Fruit fly (Drosophila melanogaster) whole organism, embryonic: ENCODE measurements around the gene Nmdar1.

Experiments used
- ATbp ChIP-seq: fragments of 200-800 bp; sonication (Bioruptor generic); optimal IDR thresholded peaks from 2 replicates; lab custom pipeline; 2017; ENCODE audit warnings: missing biosample characterization, mild to moderate bottlenecking, missing genetic modification characterization, missing genetic modification reagents
- Abd-B ChIP-seq: fragments of 200-800 bp; sonication (Bioruptor generic); optimal IDR thresholded peaks from 2 replicates; lab custom pipeline; 2018; ENCODE audit warnings: missing biosample characterization, mild to moderate bottlenecking, missing genetic modification characterization, moderate library complexity
- Aef1 ChIP-seq: fragments of 200-800 bp; sonication (Bioruptor generic); IDR thresholded peaks from 3 replicates; pipeline ENCODE4 v1.3.6; 2022; ENCODE audit warnings: missing biosample characterization, missing genetic modification characterization
- Asciz ChIP-seq: fragments of 200-800 bp; sonication (Bioruptor generic); optimal IDR thresholded peaks from 2 replicates; lab custom pipeline; 2017; ENCODE audit warnings: missing biosample characterization, mild to moderate bottlenecking, missing genetic modification characterization, missing genetic modification reagents
- BEAF-32 ChIP-seq: fragments of 200-800 bp; sonication (Bioruptor generic); optimal IDR thresholded peaks from 3 replicates; lab custom pipeline; 2017; ENCODE audit warnings: missing biosample characterization, missing genetic modification characterization, mild to moderate bottlenecking, moderate library complexity, missing genetic modification reagents
- Bgb ChIP-seq: fragments of 200-800 bp; sonication (Bioruptor generic); IDR thresholded peaks from 2 replicates; pipeline ENCODE4 v1.3.6; 2022; ENCODE audit warnings: missing biosample characterization, missing genetic modification characterization; ENCODE audit not compliant: partially characterized antibody
- CG11695 ChIP-seq: fragments of 200-800 bp; sonication (Bioruptor generic); IDR thresholded peaks from 3 replicates; pipeline ENCODE4 v1.3.6; 2022; ENCODE audit warnings: missing biosample characterization, missing genetic modification characterization
- CG1233 ChIP-seq: fragments of 200-800 bp; sonication (Bioruptor generic); optimal IDR thresholded peaks from 4 replicates; lab custom pipeline; 2018; ENCODE audit warnings: missing biosample characterization, mild to moderate bottlenecking, missing genetic modification characterization
- CG12744 ChIP-seq: fragments of 200-800 bp; sonication (Bioruptor generic); optimal IDR thresholded peaks from 2 replicates; lab custom pipeline; 2016; ENCODE audit warnings: missing biosample characterization, missing genetic modification characterization
- CG13624 ChIP-seq: fragments of 200-800 bp; sonication (Bioruptor generic); optimal IDR thresholded peaks from 2 replicates; lab custom pipeline; 2016; ENCODE audit warnings: missing biosample characterization, missing genetic modification characterization
- CG15696 ChIP-seq: fragments of 200-800 bp; sonication (Bioruptor generic); optimal IDR thresholded peaks from 2 replicates; lab custom pipeline; 2019; ENCODE audit warnings: missing biosample characterization, mild to moderate bottlenecking, missing genetic modification characterization, moderate library complexity
- CG1602 ChIP-seq: fragments of 200-800 bp; sonication (Bioruptor generic); optimal IDR thresholded peaks from 3 replicates; lab custom pipeline; 2016; ENCODE audit warnings: missing biosample characterization, missing genetic modification characterization
- CG18011 ChIP-seq: fragments of 200-800 bp; sonication (Bioruptor generic); optimal IDR thresholded peaks from 2 replicates; lab custom pipeline; 2017; ENCODE audit warnings: missing biosample characterization, missing genetic modification characterization, mild to moderate bottlenecking, moderate library complexity, missing genotype
- CG18764 ChIP-seq: fragments of 200-800 bp; sonication (Bioruptor generic); optimal IDR thresholded peaks from 3 replicates; lab custom pipeline; 2016; ENCODE audit warnings: missing biosample characterization, missing genetic modification characterization
- CG2129 ChIP-seq: fragments of 200-800 bp; sonication (Bioruptor generic); IDR thresholded peaks from 2 replicates; pipeline ENCODE4 v1.3.6; 2022; ENCODE audit warnings: missing biosample characterization, missing genetic modification characterization; ENCODE audit not compliant: partially characterized antibody
- CG2712 ChIP-seq: fragments of 200-800 bp; optimal IDR thresholded peaks from 3 replicates; lab custom pipeline; 2019; ENCODE audit warnings: missing biosample characterization, mild to moderate bottlenecking, missing genetic modification characterization, moderate library complexity
- CG33213 ChIP-seq: fragments of 200-800 bp; sonication (Bioruptor generic); optimal IDR thresholded peaks from 3 replicates; lab custom pipeline; 2016; ENCODE audit warnings: missing biosample characterization, missing genetic modification characterization
- CG4730 ChIP-seq: fragments of 200-800 bp; sonication (Bioruptor generic); IDR thresholded peaks from 2 replicates; pipeline ENCODE4 v1.3.6; 2022; ENCODE audit warnings: missing biosample characterization, missing genetic modification characterization
- CG5245 ChIP-seq: fragments of 200-800 bp; sonication (Bioruptor generic); optimal IDR thresholded peaks from 3 replicates; lab custom pipeline; 2016; ENCODE audit warnings: missing biosample characterization, missing genetic modification characterization
- CG8290 ChIP-seq, 3 experiments: fragments of 200-800 bp; sonication (Bioruptor generic); optimal IDR thresholded peaks; 2 replicates each; lab custom pipeline; 2016 to 2019; ENCODE audit warnings: missing biosample characterization in 3 of 3, missing genetic modification characterization in 3 of 3, mild to moderate bottlenecking in 2 of 3, moderate library complexity in 1 of 3
- CG8924 ChIP-seq: fragments of 200-800 bp; optimal IDR thresholded peaks from 3 replicates; lab custom pipeline; 2019; ENCODE audit warnings: missing biosample characterization, mild to moderate bottlenecking, missing genetic modification characterization, moderate library complexity
- CG9215 ChIP-seq: fragments of 200-800 bp; sonication (Bioruptor generic); IDR thresholded peaks from 2 replicates; pipeline ENCODE4 v1.3.6; 2022; ENCODE audit warnings: missing biosample characterization, missing genetic modification characterization
- CG9876 ChIP-seq: fragments of 200-800 bp; sonication (Bioruptor generic); optimal IDR thresholded peaks from 2 replicates; lab custom pipeline; 2016; ENCODE audit warnings: missing biosample characterization, missing genetic modification characterization
- CrebB ChIP-seq: fragments of 200-800 bp; sonication (Bioruptor generic); optimal IDR thresholded peaks from 3 replicates; lab custom pipeline; 2018; ENCODE audit warnings: missing biosample characterization, mild to moderate bottlenecking, missing genetic modification characterization
- Dad ChIP-seq: fragments of 200-800 bp; sonication (Bioruptor generic); optimal IDR thresholded peaks from 3 replicates; lab custom pipeline; 2016; ENCODE audit warnings: missing biosample characterization, missing genetic modification characterization
- Dek ChIP-seq: fragments of 200-800 bp; sonication (Bioruptor generic); optimal IDR thresholded peaks from 3 replicates; lab custom pipeline; 2019; ENCODE audit warnings: missing biosample characterization, mild to moderate bottlenecking, missing genetic modification characterization, moderate library complexity
- Dip3 ChIP-seq: fragments of 200-800 bp; sonication (Bioruptor generic); optimal IDR thresholded peaks from 3 replicates; lab custom pipeline; 2016; ENCODE audit warnings: missing biosample characterization, missing genetic modification characterization
- Doc3 ChIP-seq: fragments of 200-800 bp; sonication (Bioruptor generic); IDR thresholded peaks from 3 replicates; pipeline ENCODE4 v1.3.6; 2022; ENCODE audit warnings: missing biosample characterization, missing genetic modification characterization; ENCODE audit not compliant: partially characterized antibody
- H15 ChIP-seq: fragments of 200-800 bp; sonication (Bioruptor generic); IDR thresholded peaks from 3 replicates; pipeline ENCODE4 v1.3.6; 2022; ENCODE audit warnings: missing biosample characterization, missing genetic modification characterization
- Hmx ChIP-seq: fragments of 200-800 bp; sonication (Bioruptor generic); optimal IDR thresholded peaks from 2 replicates; lab custom pipeline; 2016; ENCODE audit warnings: missing biosample characterization, missing genetic modification characterization
- Lhr ChIP-seq: fragments of 200-800 bp; sonication (Bioruptor generic); optimal IDR thresholded peaks from 3 replicates; lab custom pipeline; 2017; ENCODE audit warnings: mild to moderate bottlenecking, missing biosample characterization, missing genetic modification reagents, missing genetic modification characterization
- Pdp1 ChIP-seq, 2 experiments: fragments of 200-800 bp; sonication (Bioruptor generic); optimal IDR thresholded peaks; 3 replicates each; lab custom pipeline; 2016; ENCODE audit warnings: missing biosample characterization in 2 of 2, missing genetic modification characterization in 2 of 2, mild to moderate bottlenecking in 1 of 2, moderate library complexity in 1 of 2
- Rx ChIP-seq: fragments of 200-800 bp; sonication (Bioruptor generic); IDR thresholded peaks from 2 replicates; pipeline ENCODE4 v1.3.6; 2022; ENCODE audit warnings: missing biosample characterization, missing genetic modification characterization
- abd-A ChIP-seq: fragments of 200-800 bp; sonication (Bioruptor generic); optimal IDR thresholded peaks from 3 replicates; lab custom pipeline; 2019; ENCODE audit warnings: missing biosample characterization, mild to moderate bottlenecking, missing genetic modification characterization, moderate library complexity
- ap ChIP-seq: fragments of 200-800 bp; sonication (Bioruptor generic); IDR thresholded peaks from 2 replicates; pipeline ENCODE4 v1.3.6; 2022; ENCODE audit warnings: missing biosample characterization, missing genetic modification characterization
- cas ChIP-seq: fragments of 200-800 bp; sonication (Bioruptor generic); IDR thresholded peaks from 2 replicates; pipeline ENCODE4 v1.3.6; 2022; ENCODE audit warnings: missing biosample characterization, missing genetic modification characterization
- caup ChIP-seq: fragments of 200-800 bp; sonication (Bioruptor generic); optimal IDR thresholded peaks from 3 replicates; lab custom pipeline; 2017; ENCODE audit warnings: missing biosample characterization, mild to moderate bottlenecking, missing genetic modification characterization, moderate library complexity; ENCODE audit not compliant: severe bottlenecking
- crp ChIP-seq, 2 experiments: fragments of 200-800 bp; sonication (Bioruptor generic); optimal IDR thresholded peaks; 2 replicates in 1 of 2; 3 replicates in 1 of 2; lab custom pipeline; 2017; ENCODE audit warnings: missing biosample characterization in 2 of 2, missing genetic modification characterization in 2 of 2, mild to moderate bottlenecking in 1 of 2, moderate library complexity in 1 of 2
- ems ChIP-seq: fragments of 200-800 bp; sonication (Bioruptor generic); optimal IDR thresholded peaks from 3 replicates; lab custom pipeline; 2016; ENCODE audit warnings: missing biosample characterization, missing genetic modification characterization
- esg ChIP-seq: fragments of 200-800 bp; sonication (Bioruptor generic); conservative IDR thresholded peaks from 2 replicates; pipeline ENCODE4 v1.3.6; 2022; ENCODE audit warnings: missing biosample characterization, missing genetic modification characterization
- gce ChIP-seq: fragments of 200-800 bp; sonication (Bioruptor generic); IDR thresholded peaks from 3 replicates; pipeline ENCODE4 v1.3.6; 2022; ENCODE audit warnings: missing biosample characterization, missing genetic modification characterization
- ind ChIP-seq: fragments of 200-800 bp; sonication (Bioruptor generic); optimal IDR thresholded peaks from 3 replicates; lab custom pipeline; 2016; ENCODE audit warnings: missing biosample characterization, missing genetic modification characterization
- insv ChIP-seq, 2 experiments: fragments of 200-800 bp; sonication (Bioruptor generic); optimal IDR thresholded peaks; 3 replicates each; lab custom pipeline; 2016 to 2018; ENCODE audit warnings: missing biosample characterization in 2 of 2, missing genetic modification characterization in 2 of 2
- lab ChIP-seq: fragments of 200-800 bp; sonication (Bioruptor generic); optimal IDR thresholded peaks from 3 replicates; lab custom pipeline; 2017; ENCODE audit warnings: missing biosample characterization, missing genetic modification characterization, mild to moderate bottlenecking, moderate library complexity, missing genetic modification reagents
- sens-2 ChIP-seq: fragments of 200-800 bp; sonication (Bioruptor generic); IDR thresholded peaks from 2 replicates; pipeline ENCODE4 v1.3.6; 2022; ENCODE audit warnings: missing biosample characterization, missing genetic modification characterization
- slp2 ChIP-seq: fragments of 200-800 bp; sonication (Bioruptor generic); optimal IDR thresholded peaks from 2 replicates; lab custom pipeline; 2016; ENCODE audit warnings: missing biosample characterization, missing genetic modification characterization
- sob ChIP-seq: fragments of 200-800 bp; sonication (Bioruptor generic); IDR thresholded peaks from 2 replicates; pipeline ENCODE4 v1.3.6; 2022; ENCODE audit warnings: missing biosample characterization, missing genetic modification characterization
- unc-4 ChIP-seq: fragments of 200-800 bp; sonication (Bioruptor generic); IDR thresholded peaks from 2 replicates; pipeline ENCODE4 v1.3.6; 2022; ENCODE audit warnings: missing biosample characterization, missing genetic modification characterization; ENCODE audit not compliant: partially characterized antibody
- vvl ChIP-seq: fragments of 200-800 bp; sonication (Bioruptor generic); IDR thresholded peaks from 2 replicates; pipeline ENCODE4 v1.3.6; 2022; ENCODE audit warnings: missing biosample characterization, missing genetic modification characterization

The Nmdar1 gene

dm6 chr3R:5568590-5568989 is 45.5 kb upstream of the Nmdar1 start, which contains the start of the genes CG2931 and Rheb (continued):
- TF ChIP-seq Bgb (GFP tag; lab: Robert Waterston, UW) (peak; percentile 74), CG33213 (GFP tag; lab: Kevin White, UChicago) (peak; percentile 60), gce (GFP tag; lab: Robert Waterston, UW) (no peak), CG11695 (GFP tag; lab: Robert Waterston, UW) (0 out of 3 replicates have a peak, but pooled peaks have one; percentile 21), CG12744 (GFP tag; lab: Kevin White, UChicago) (peak; percentile 42), CG18011 (GFP tag; lab: Kevin White, UChicago) (peak; percentile 50), CG9876 (GFP tag; lab: Kevin White, UChicago) (no peak), CG1602 (GFP tag; lab: Kevin White, UChicago) (peak; percentile 68), caup (no peak), insv (GFP tag; optimal IDR thresholded peaks at IDR 0.05; lab: Kevin White, UChicago) (peak in 1 of 2 experiments; percentile 59), CG4730 (GFP tag; lab: Robert Waterston, UW) (peak; percentile 31; the same call in 1 of the 2 replicates), BEAF-32 (peak; percentile 91), ap (peak; percentile 42; the same call in 1 of the 2 replicates), Lhr (GFP tag; lab: Kevin White, UChicago) (peak; percentile 76), ATbp (GFP tag; lab: Kevin White, UChicago) (no peak), Dek (tag; lab: Kevin White, UChicago) (peak; percentile 36), ems (GFP tag; lab: Kevin White, UChicago) (peak; percentile 45), CG5245 (GFP tag; lab: Kevin White, UChicago) (peak; percentile 23), Aef1 (peak; percentile 65; the same call in 2 of the 3 replicates), CrebB (peak; percentile 14), Dad (peak; percentile 43), crp (GFP tag; optimal IDR thresholded peaks at IDR 0.05; lab: Kevin White, UChicago) (peak in 1 of 2 experiments; percentile 55), Dip3 (GFP tag; lab: Kevin White, UChicago) (peak; percentile 53), CG8290 (GFP tag; optimal IDR thresholded peaks at IDR 0.05; lab: Kevin White, UChicago) (peak; percentile 64), CG8290 (tag; optimal IDR thresholded peaks at IDR 0.05; lab: Kevin White, UChicago) (no peak), abd-A (tag; lab: Kevin White, UChicago) (no peak), CG8924 (tag; lab: Kevin White, UChicago) (peak; percentile 72), cas (GFP tag; lab: Robert Waterston, UW) (peak; percentile 48; the same call in 1 of the 2 replicates), Abd-B (GFP tag; lab: Kevin White, UChicago) (peak; percentile 74), Doc3 (peak; percentile 79), Pdp1 (GFP tag; optimal IDR thresholded peaks at IDR 0.05; lab: Kevin White, UChicago) (peak; percentile 44 to 67), CG2712 (tag; lab: Kevin White, UChicago) (peak; percentile 78), lab (GFP tag; lab: Kevin White, UChicago) (peak; percentile 51), ind (GFP tag; lab: Kevin White, UChicago) (peak; percentile 76), CG1233 (GFP tag; lab: Kevin White, UChicago) (no peak), esg (GFP tag; lab: Robert Waterston, UW) (peak; percentile 71), CG9215 (GFP tag; lab: Robert Waterston, UW) (peak; percentile 52), sens-2 (GFP tag; lab: Robert Waterston, UW) (no peak), unc-4 (peak; percentile 78), sob (GFP tag; lab: Robert Waterston, UW) (peak; percentile 70), CG2129 (GFP tag; lab: Robert Waterston, UW) (peak; percentile 66), CG13624 (GFP tag; lab: Kevin White, UChicago) (peak; percentile 30), H15 (GFP tag; lab: Robert Waterston, UW) (0 out of 3 replicates have a peak, but pooled peaks have one; percentile 40), CG15696 (tag; lab: Kevin White, UChicago) (peak; percentile 53), CG18764 (GFP tag; lab: Kevin White, UChicago) (peak; percentile 62), vvl (peak; percentile 74), slp2 (GFP tag; lab: Kevin White, UChicago) (peak; percentile 14), Hmx (peak; percentile 48), Rx (peak; percentile 41), Asciz (GFP tag; lab: Kevin White, UChicago) (no peak)
